Worm (Caenorhabditis elegans): Measurements from ENCODE around the gene bpl-1.

- TF ChIP-seq him-1 (tag; optimal IDR thresholded peaks at IDR 0.05) (no peak), W03F9.2 (tag; optimal IDR thresholded peaks at IDR 0.05) (no peak)
Measured at ce11 chrII:6281903-6282302, 7.9 kb downstream of the bpl-1 start.
